Fruit fly (Drosophila melanogaster): ENCODE measurements around the gene Unc-76.

Gene Unc-76

DNA sequence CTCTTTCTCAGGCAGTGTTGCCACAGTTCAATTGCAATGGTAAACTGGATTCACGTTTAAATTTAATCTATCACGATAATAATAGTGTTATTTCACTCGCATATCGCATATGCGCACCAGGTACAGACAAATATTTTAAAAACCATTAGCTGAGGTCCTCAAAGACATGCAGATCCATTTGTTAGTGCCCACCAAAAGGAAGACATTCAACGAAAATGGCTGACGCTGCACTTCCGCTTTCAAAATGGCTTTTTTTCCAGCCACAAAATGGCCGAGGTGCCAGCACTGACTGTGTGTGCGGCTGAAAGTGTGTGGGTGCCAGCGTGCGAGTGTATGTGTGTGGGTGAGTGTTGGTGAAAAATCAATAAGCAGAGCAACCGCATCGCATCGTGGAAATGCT, 19.3 kb upstream of the Unc-76 start (continued):
- TF ChIP-seq zf30C (GFP tag; optimal IDR thresholded peaks at IDR 0.05) (no peak), Meics (GFP tag; optimal IDR thresholded peaks at IDR 0.05) (peak; percentile 40), CG12659 (GFP tag; optimal IDR thresholded peaks at IDR 0.05) (peak; percentile 28), CG8924 (tag; optimal IDR thresholded peaks at IDR 0.05) (peak; percentile 40), CG8359 (GFP tag; optimal IDR thresholded peaks at IDR 0.05; ENCODE audit: borderline replicate concordance) (peak; percentile 8), CG13775 (GFP tag; optimal IDR thresholded peaks at IDR 0.05) (peak; percentile 38), CG30431 (GFP tag; optimal IDR thresholded peaks at IDR 0.05) (no peak), Deaf1 (tag; optimal IDR thresholded peaks at IDR 0.05) (peak; percentile 66), cad (GFP tag; optimal IDR thresholded peaks at IDR 0.05) (no peak), Kr (GFP tag; optimal IDR thresholded peaks at IDR 0.05) (no peak), Dad (GFP tag; optimal IDR thresholded peaks at IDR 0.05) (no peak), sens (GFP tag) (peak; percentile 84), Trl (optimal IDR thresholded peaks at IDR 0.05) (no peak), Trl (GFP tag; optimal IDR thresholded peaks at IDR 0.05) (peak; percentile 17), Med (GFP tag) (peak; percentile 78), bcd (GFP tag; optimal IDR thresholded peaks at IDR 0.05) (peak; percentile 36), Sox102F (GFP tag; optimal IDR thresholded peaks at IDR 0.05) (peak; percentile 20), HmgZ (tag; optimal IDR thresholded peaks at IDR 0.05) (peak; percentile 36), Sry-β (GFP tag; optimal IDR thresholded peaks at IDR 0.05) (peak; percentile 93), CG9817 (tag; optimal IDR thresholded peaks at IDR 0.05) (peak; percentile 24), chinmo (GFP tag; IDR thresholded peaks at IDR 0.05; ENCODE audit: partially characterized antibody) (0 out of 4 replicates have a peak, but pooled peaks have one; percentile 46), CG6272 (GFP tag; IDR thresholded peaks at IDR 0.05) (no peak), gcm2 (GFP tag; optimal IDR thresholded peaks at IDR 0.05) (no peak), CG14667 (GFP tag; IDR thresholded peaks at IDR 0.05) (no peak), row (GFP tag; IDR thresholded peaks at IDR 0.05) (peak; percentile 86), Dfd (GFP tag; optimal IDR thresholded peaks at IDR 0.05) (no peak), caup (GFP tag; optimal IDR thresholded peaks at IDR 0.05; ENCODE audit: severe bottlenecking) (peak; percentile 48), CG10321 (GFP tag; IDR thresholded peaks at IDR 0.05) (no peak), lab (GFP tag; optimal IDR thresholded peaks at IDR 0.05) (peak; percentile 35), CG30403 (GFP tag; optimal IDR thresholded peaks at IDR 0.05) (peak; percentile 8), mirr (GFP tag; optimal IDR thresholded peaks at IDR 0.05) (peak; percentile 2), CG13424 (tag; optimal IDR thresholded peaks at IDR 0.05) (peak; percentile 61), CG9727 (GFP tag; optimal IDR thresholded peaks at IDR 0.05) (peak; percentile 48), CG12942 (GFP tag; optimal IDR thresholded peaks at IDR 0.05) (no peak), Ets97D (GFP tag; optimal IDR thresholded peaks at IDR 0.05) (peak; percentile 91), Six4 (GFP tag; optimal IDR thresholded peaks at IDR 0.05) (peak; percentile 2), CG12071 (GFP tag; optimal IDR thresholded peaks at IDR 0.05) (peak; percentile 46), CG17912 (GFP tag; optimal IDR thresholded peaks at IDR 0.05) (peak; percentile 12), lmd (GFP tag; IDR thresholded peaks at IDR 0.05) (0 out of 2 replicates have a peak, but pooled peaks have one; percentile 18), z (GFP tag; IDR thresholded peaks at IDR 0.05) (no peak), Drgx (GFP tag; IDR thresholded peaks at IDR 0.05) (peak; percentile 8; the same call in 1 of the 2 replicates), pho (GFP tag; optimal IDR thresholded peaks at IDR 0.05) (no peak), Ptx1 (GFP tag; IDR thresholded peaks at IDR 0.05) (no peak; the same call in 1 of the 2 replicates), CG7271 (tag; optimal IDR thresholded peaks at IDR 0.05) (peak; percentile 0), CG17328 (GFP tag; IDR thresholded peaks at IDR 0.05) (0 out of 2 replicates have a peak, but pooled peaks have one; percentile 15), nom (GFP tag; optimal IDR thresholded peaks at IDR 0.05) (peak; percentile 27), CG15514 (GFP tag; optimal IDR thresholded peaks at IDR 0.05) (peak; percentile 3), Mes4 (GFP tag; optimal IDR thresholded peaks at IDR 0.05) (peak; percentile 18), CG34422 (GFP tag; IDR thresholded peaks at IDR 0.05) (no peak), CG31365 (tag; optimal IDR thresholded peaks at IDR 0.05) (no peak), CG2116 (GFP tag; optimal IDR thresholded peaks at IDR 0.05) (peak; percentile 39)
